Fruit fly (Drosophila melanogaster) whole organism, pupa: ENCODE data around the gene Alr.

Experiments
- CG8301 ChIP-seq: fragments of 200-800 bp; sonication (Bioruptor generic); optimal IDR thresholded peaks from 2 replicates; lab custom pipeline; 2018; ENCODE audit warnings: missing biosample characterization, mild to moderate bottlenecking, missing genetic modification characterization
- rn ChIP-seq: fragments of 200-800 bp; sonication (Bioruptor generic); IDR thresholded peaks from 2 replicates; pipeline ENCODE4 v1.3.6; 2022; ENCODE audit warnings: missing biosample characterization, missing genetic modification characterization

DNA sequence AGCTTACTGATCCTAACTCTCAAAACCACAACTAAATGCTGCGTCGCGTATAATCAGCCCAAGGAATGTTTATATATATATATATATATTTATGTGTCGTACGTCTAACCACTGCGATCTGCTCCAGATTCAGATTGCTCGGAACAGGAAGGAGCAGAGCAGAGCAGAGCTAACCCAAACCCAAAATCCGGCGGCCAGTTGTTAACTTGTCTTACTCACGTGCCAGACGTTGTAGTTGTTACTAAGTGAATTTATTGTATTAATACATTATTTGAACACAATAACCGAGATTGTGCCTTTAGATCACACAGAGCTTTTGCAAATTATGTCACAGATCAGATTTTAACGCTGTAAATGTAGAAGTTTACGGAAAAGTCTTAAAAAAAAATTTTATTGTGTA lies at the start of gene Alr:
- no peak for TF ChIP-seq CG8301 (tag; lab: Kevin White, UChicago)
- TF ChIP-seq rn (GFP tag; lab: Robert Waterston, UW) = no peak
